Fruit fly (Drosophila melanogaster) Kc167 (cell line): Measurements from ENCODE around the gene CG44271.

ENCODE experiments used
- Myc ChIP-seq: fragments of >200 bp; optimal IDR thresholded peaks from 2 replicates; lab custom pipeline; 2017; ENCODE audit warnings: missing external identifiers
- Sin3A ChIP-seq: fragments of >200 bp; optimal IDR thresholded peaks from 2 replicates; lab custom pipeline; 2018; ENCODE audit warnings: missing external identifiers
- h ChIP-seq: fragments of >200 bp; optimal IDR thresholded peaks from 3 replicates; lab custom pipeline; 2018; ENCODE audit warnings: missing external identifiers
- psq ChIP-seq: fragments of >200 bp; optimal IDR thresholded peaks from 2 replicates; lab custom pipeline; 2017; ENCODE audit warnings: missing external identifiers

DNA sequence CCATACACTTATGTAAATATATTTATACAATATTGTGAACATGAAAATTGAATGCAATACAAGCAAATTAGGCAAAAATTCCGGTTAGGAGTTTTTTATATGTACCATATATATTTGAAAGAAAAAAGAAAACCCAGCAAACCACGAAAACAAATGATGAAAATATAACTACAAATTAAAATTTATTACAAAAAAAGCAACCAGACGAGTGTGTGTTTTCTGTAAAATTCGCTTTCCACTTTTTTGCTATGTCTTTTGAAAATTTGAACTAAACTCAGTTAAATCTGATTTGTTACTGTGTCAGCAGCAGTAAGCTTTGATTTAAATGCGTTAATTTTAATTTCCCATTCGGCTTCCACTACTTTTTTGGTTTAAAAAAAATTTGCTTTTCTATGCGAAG lies 15.1 kb downstream of the CG44271 start, which contains the start of gene TTLL3B:
- TF ChIP-seq h (lab: Kevin White, UChicago): no peak
- no peak for TF ChIP-seq Myc
- TF ChIP-seq psq (lab: Kevin White, UChicago): no peak
- TF ChIP-seq Sin3A (lab: Kevin White, UChicago): no peak
